Worm (Caenorhabditis elegans) whole organism, young adult: ENCODE measurements around the gene F22E5.22.

Source experiments
- C06A6.2 ChIP-seq: fragments of 200-800 bp; sonication (Bioruptor generic); conservative IDR thresholded peaks from 2 replicates; pipeline ENCODE4 v1.3.6; 2022; ENCODE audit warnings: missing genetic modification characterization, missing compliant biosample characterization
- C17E4.6 ChIP-seq: fragments of 200-800 bp; sonication (Bioruptor generic); IDR thresholded peaks from 2 replicates; pipeline ENCODE4 v1.3.6; 2022; ENCODE audit warnings: missing genetic modification reagents, missing genetic modification characterization, missing compliant biosample characterization
- F23B12.7 ChIP-seq: sonication (generic microtip); optimal IDR thresholded peaks from 2 replicates; lab custom pipeline; 2017; ENCODE audit warnings: missing genetic modification characterization, mild to moderate bottlenecking, missing compliant biosample characterization, antibody characterized with exemption, moderate library complexity; ENCODE audit not compliant: insufficient read depth
- F55B11.4 ChIP-seq: sonication (generic microtip); optimal IDR thresholded peaks from 2 replicates; lab custom pipeline; 2016; ENCODE audit warnings: missing compliant biosample characterization, missing genetic modification characterization, borderline replicate concordance; ENCODE audit not compliant: insufficient read depth
- K11D2.4 ChIP-seq: fragments of 200-800 bp; sonication (Bioruptor generic); IDR thresholded peaks from 2 replicates; pipeline ENCODE4 v1.3.6; 2022; ENCODE audit warnings: missing genetic modification reagents, missing genetic modification characterization, missing compliant biosample characterization
- T07F8.4 ChIP-seq: sonication (generic microtip); optimal IDR thresholded peaks from 2 replicates; lab custom pipeline; 2016; ENCODE audit warnings: mild to moderate bottlenecking, missing genetic modification characterization, moderate library complexity, missing compliant biosample characterization
- Y79H2A.3 ChIP-seq: fragments of 200-800 bp; sonication (Bioruptor generic); conservative IDR thresholded peaks from 2 replicates; pipeline ENCODE4 v1.3.6; 2022; ENCODE audit warnings: missing genetic modification reagents, missing genetic modification characterization, missing compliant biosample characterization
- attf-3 ChIP-seq: fragments of 200-800 bp; sonication (Bioruptor generic); conservative IDR thresholded peaks from 2 replicates; pipeline ENCODE4 v1.3.6; 2022; ENCODE audit warnings: missing genetic modification reagents, missing genetic modification characterization, missing compliant biosample characterization
- cebp-1 ChIP-seq, 2 experiments: fragments of 200-800 bp in 1 of 2; sonication (Bioruptor generic) in 1 of 2; sonication (generic microtip) in 1 of 2; IDR thresholded peaks in 1 of 2; optimal IDR thresholded peaks in 1 of 2; 2 replicates each; pipeline versions ENCODE4 v1.3.6 to Lab custom; 2017 to 2022; ENCODE audit warnings: missing compliant biosample characterization in 2 of 2, missing genetic modification characterization in 2 of 2, mild to moderate bottlenecking in 1 of 2, missing genetic modification reagents in 1 of 2, moderate library complexity in 1 of 2
- ceh-40 ChIP-seq: fragments of 200-800 bp; sonication (Bioruptor generic); IDR thresholded peaks from 2 replicates; pipeline ENCODE4 v1.3.6; 2022; ENCODE audit warnings: missing genetic modification characterization, missing compliant biosample characterization
- ceh-58 ChIP-seq: fragments of 200-800 bp; sonication (Bioruptor generic); IDR thresholded peaks from 2 replicates; pipeline ENCODE4 v1.3.6; 2022; ENCODE audit warnings: missing genetic modification characterization, missing compliant biosample characterization
- ceh-79 ChIP-seq: sonication (generic microtip); optimal IDR thresholded peaks from 2 replicates; lab custom pipeline; 2017; ENCODE audit warnings: mild to moderate bottlenecking, missing genetic modification characterization, missing compliant biosample characterization
- egl-18 ChIP-seq: fragments of 200-800 bp; sonication (Bioruptor generic); IDR thresholded peaks from 2 replicates; pipeline ENCODE4 v1.3.6; 2022; ENCODE audit warnings: missing genetic modification reagents, missing genetic modification characterization, missing compliant biosample characterization
- hlh-12 ChIP-seq: sonication (generic microtip); optimal IDR thresholded peaks from 2 replicates; lab custom pipeline; 2016; ENCODE audit warnings: missing genetic modification characterization, missing compliant biosample characterization
- hlh-26 ChIP-seq: fragments of 200-800 bp; sonication (Bioruptor generic); conservative IDR thresholded peaks from 2 replicates; pipeline ENCODE4 v1.3.6; 2022; ENCODE audit warnings: missing genetic modification reagents, missing genetic modification characterization, missing compliant biosample characterization
- hmg-1.2 ChIP-seq: fragments of 200-800 bp; sonication (Bioruptor generic); IDR thresholded peaks from 2 replicates; pipeline ENCODE4 v1.3.6; 2022; ENCODE audit warnings: missing genetic modification reagents, missing genetic modification characterization, missing compliant biosample characterization
- hmg-20 ChIP-seq: fragments of 200-800 bp; sonication (Bioruptor generic); IDR thresholded peaks from 2 replicates; pipeline ENCODE4 v1.3.6; 2022; ENCODE audit warnings: missing genetic modification reagents, missing genetic modification characterization, missing compliant biosample characterization
- hrde-1 ChIP-seq: sonication (generic microtip); optimal IDR thresholded peaks from 2 replicates; lab custom pipeline; 2016; ENCODE audit warnings: missing genetic modification characterization, mild to moderate bottlenecking, missing compliant biosample characterization, moderate library complexity, missing genotype, missing genetic modification reagents, borderline replicate concordance
- let-526 ChIP-seq: fragments of 200-800 bp; sonication (Bioruptor generic); IDR thresholded peaks from 2 replicates; pipeline ENCODE4 v1.3.6; 2022; ENCODE audit warnings: missing genetic modification reagents, missing genetic modification characterization, missing compliant biosample characterization
- lin-26 ChIP-seq: fragments of 200-800 bp; sonication (Bioruptor generic); IDR thresholded peaks from 2 replicates; pipeline ENCODE4 v1.3.6; 2022; ENCODE audit warnings: missing genetic modification reagents, missing genetic modification characterization, missing compliant biosample characterization
- lin-40 ChIP-seq: sonication (generic microtip); optimal IDR thresholded peaks from 2 replicates; lab custom pipeline; 2016; ENCODE audit warnings: missing genetic modification characterization, mild to moderate bottlenecking, missing compliant biosample characterization, missing genotype, missing genetic modification reagents
- lsl-1 ChIP-seq: fragments of 200-800 bp; sonication (Bioruptor generic); optimal IDR thresholded peaks from 2 replicates; lab custom pipeline; 2018; ENCODE audit warnings: mild to moderate bottlenecking, missing genetic modification characterization, moderate library complexity, missing compliant biosample characterization
- mcd-1 ChIP-seq: fragments of 200-800 bp; sonication (Bioruptor generic); IDR thresholded peaks from 2 replicates; pipeline ENCODE4 v1.3.6; 2022; ENCODE audit warnings: missing genetic modification reagents, missing genetic modification characterization, missing compliant biosample characterization
- mel-28 ChIP-seq: sonication (generic microtip); optimal IDR thresholded peaks from 2 replicates; lab custom pipeline; 2016; ENCODE audit warnings: borderline replicate concordance, mild to moderate bottlenecking, missing genetic modification characterization, missing compliant biosample characterization
- nfya-2 ChIP-seq: fragments of 200-800 bp; sonication (Bioruptor generic); IDR thresholded peaks from 2 replicates; pipeline ENCODE4 v1.3.6; 2022; ENCODE audit warnings: missing genetic modification reagents, missing genetic modification characterization, missing compliant biosample characterization
- nhr-120 ChIP-seq: fragments of 200-800 bp; sonication (Bioruptor generic); IDR thresholded peaks from 2 replicates; pipeline ENCODE4 v1.3.6; 2022; ENCODE audit warnings: missing genetic modification characterization, missing compliant biosample characterization
- nhr-179 ChIP-seq: sonication (generic microtip); optimal IDR thresholded peaks from 2 replicates; lab custom pipeline; 2016; ENCODE audit warnings: mild to moderate bottlenecking, missing genetic modification characterization, missing compliant biosample characterization
- nhr-27 ChIP-seq: fragments of 200-800 bp; sonication (Bioruptor generic); optimal IDR thresholded peaks from 2 replicates; lab custom pipeline; 2018; ENCODE audit warnings: mild to moderate bottlenecking, missing genetic modification characterization, moderate library complexity, missing compliant biosample characterization
- pbrm-1 ChIP-seq: fragments of 200-800 bp; sonication (Bioruptor generic); IDR thresholded peaks from 2 replicates; pipeline ENCODE4 v1.3.6; 2022; ENCODE audit warnings: missing genetic modification reagents, missing genetic modification characterization, missing compliant biosample characterization
- pha-4 ChIP-seq: fragments of 150-350 bp; sonication (generic microtip); optimal IDR thresholded peaks from 2 replicates; lab custom pipeline; 2014; ENCODE audit warnings: missing biosample characterization, missing genetic modification reagents, missing genetic modification characterization
- repo-1 ChIP-seq: sonication (generic microtip); optimal IDR thresholded peaks from 2 replicates; lab custom pipeline; 2017; ENCODE audit warnings: mild to moderate bottlenecking, missing genetic modification characterization, missing compliant biosample characterization
- rpc-1 ChIP-seq, 2 experiments: fragments of 150-350 bp in 1 of 2; sonication (generic microtip) in 1 of 2; optimal IDR thresholded peaks; 2 replicates each; lab custom pipeline; 2014 to 2018; ENCODE audit warnings: missing biosample characterization in 1 of 2, missing genetic modification characterization in 1 of 2, missing genetic modification reagents in 1 of 2, missing genotype in 1 of 2
- snpc-1.1 ChIP-seq: sonication (generic microtip); optimal IDR thresholded peaks from 2 replicates; lab custom pipeline; 2017; ENCODE audit warnings: missing genetic modification characterization, mild to moderate bottlenecking, missing compliant biosample characterization, antibody characterized with exemption, moderate library complexity, missing genotype, missing genetic modification reagents; ENCODE audit not compliant: insufficient read depth
- sptf-2 ChIP-seq: fragments of 200-800 bp; sonication (Bioruptor generic); optimal IDR thresholded peaks from 2 replicates; lab custom pipeline; 2018; ENCODE audit warnings: mild to moderate bottlenecking, missing genetic modification characterization, missing compliant biosample characterization
- tlf-1 ChIP-seq: fragments of 200-800 bp; sonication (Bioruptor generic); optimal IDR thresholded peaks from 2 replicates; lab custom pipeline; 2018; ENCODE audit warnings: mild to moderate bottlenecking, missing genetic modification characterization, missing compliant biosample characterization
- zfh-2 ChIP-seq: fragments of 200-800 bp; sonication (Bioruptor generic); conservative IDR thresholded peaks from 2 replicates; pipeline ENCODE4 v1.3.6; 2022; ENCODE audit warnings: missing genetic modification reagents, missing genetic modification characterization, missing compliant biosample characterization
- zim-3 ChIP-seq: sonication (generic microtip); optimal IDR thresholded peaks from 2 replicates; lab custom pipeline; 2017; ENCODE audit warnings: mild to moderate bottlenecking, missing genetic modification characterization, moderate library complexity, missing compliant biosample characterization
- ztf-18 ChIP-seq: sonication (generic microtip); optimal IDR thresholded peaks from 2 replicates; lab custom pipeline; 2016; ENCODE audit warnings: missing genotype, mild to moderate bottlenecking, missing genetic modification characterization, missing compliant biosample characterization
- ztf-22 ChIP-seq: fragments of 200-800 bp; sonication (Bioruptor generic); optimal IDR thresholded peaks from 2 replicates; lab custom pipeline; 2018; ENCODE audit warnings: mild to moderate bottlenecking, missing genetic modification characterization, moderate library complexity, missing compliant biosample characterization
- ztf-3 ChIP-seq: fragments of 200-800 bp; sonication (Bioruptor generic); optimal IDR thresholded peaks from 2 replicates; lab custom pipeline; 2018; ENCODE audit warnings: mild to moderate bottlenecking, missing genetic modification characterization, missing compliant biosample characterization

Gene F22E5.22

DNA sequence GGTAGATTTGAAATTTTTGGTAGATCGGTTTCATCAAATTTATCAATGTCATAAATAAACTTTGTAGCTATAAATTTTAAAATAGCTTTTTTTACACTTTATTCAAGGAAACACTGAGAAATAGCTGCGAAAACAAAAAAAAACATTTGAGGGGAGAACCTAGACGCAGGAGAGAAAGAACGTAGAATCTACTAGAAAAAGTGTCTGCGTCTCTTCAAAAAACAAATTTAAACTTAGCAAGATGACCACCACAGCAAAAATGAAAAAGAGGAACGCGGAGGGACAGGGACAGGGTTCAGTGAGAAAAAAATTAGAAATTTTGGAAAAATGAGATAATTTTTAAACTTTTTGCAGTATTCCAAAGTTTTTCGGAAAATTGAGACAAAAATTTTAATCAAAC, 16.7 kb upstream of the F22E5.22 start:
- TF ChIP-seq F55B11.4 = no peak
- TF ChIP-seq mcd-1 (GFP tag; lab: Robert Waterston, UW) = no peak
- no peak for TF ChIP-seq let-526 (GFP tag; lab: Robert Waterston, UW)
- no peak for TF ChIP-seq lin-40 (tag; lab: Kevin White, UChicago)
- TF ChIP-seq cebp-1 (GFP tag; IDR thresholded peaks at IDR 0.05; lab: Robert Waterston, UW) = no peak
- TF ChIP-seq cebp-1 (tag; optimal IDR thresholded peaks at IDR 0.05; lab: Kevin White, UChicago) = no peak
- no peak for TF ChIP-seq T07F8.4 (tag; lab: Kevin White, UChicago)
- no peak for TF ChIP-seq lsl-1
- TF ChIP-seq hmg-1.2 = peak; percentile 28; the same call in 1 of the 2 replicates
- TF ChIP-seq sptf-2 (GFP tag; lab: Kevin White, UChicago) = no peak
- no peak for TF ChIP-seq lin-26 (GFP tag; lab: Robert Waterston, UW)
- no peak for TF ChIP-seq ceh-40 (GFP tag; lab: Robert Waterston, UW)
- 0 out of 2 replicates have a peak, but pooled peaks have one; percentile 16 for TF ChIP-seq C06A6.2 (GFP tag; lab: Robert Waterston, UW)
- TF ChIP-seq, all 124 proteins: peak for 2

DNA sequence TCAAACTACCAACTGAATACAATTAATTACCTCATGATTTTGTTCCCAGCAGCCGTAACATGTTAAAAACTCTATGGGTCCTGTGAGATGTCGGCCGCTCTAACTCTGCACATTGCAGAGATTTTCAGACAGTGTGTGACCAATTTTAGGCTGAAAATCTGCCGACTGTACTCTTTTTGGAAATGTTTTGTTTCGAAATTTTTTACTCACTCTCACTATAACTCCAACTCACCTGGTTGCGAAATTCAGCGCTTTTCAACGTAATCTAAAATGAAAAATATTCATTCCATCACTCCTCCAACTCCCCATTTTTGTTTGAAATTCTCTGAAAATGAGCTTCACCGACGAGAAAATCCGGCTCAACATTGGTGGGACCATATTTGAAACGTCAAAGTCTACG, 16.2 kb upstream of the F22E5.22 start, which contains the start of the genes F22E5.13 and F22E5.6:
Gene F22E5.13, minus strand, starts transcription at position 101 of the 400 bp plus-strand sequence.
Gene F22E5.6, plus strand, starts transcription at position 297 of the 400 bp plus-strand sequence.
- TF ChIP-seq ztf-18 (no peak), mel-28 (tag; lab: Kevin White, UChicago) (no peak), snpc-1.1 (tag; lab: Kevin White, UChicago) (no peak), mcd-1 (GFP tag; lab: Robert Waterston, UW) (no peak), ztf-22 (no peak), ceh-79 (no peak), hrde-1 (tag; lab: Kevin White, UChicago) (no peak), ceh-58 (GFP tag; lab: Robert Waterston, UW) (no peak), egl-18 (GFP tag; lab: Robert Waterston, UW) (no peak), C17E4.6 (GFP tag; lab: Robert Waterston, UW) (no peak), pha-4 (tag; lab: Kevin White, UChicago) (no peak), lsl-1 (no peak)
- TF ChIP-seq, all 124 proteins: peak for 0

DNA sequence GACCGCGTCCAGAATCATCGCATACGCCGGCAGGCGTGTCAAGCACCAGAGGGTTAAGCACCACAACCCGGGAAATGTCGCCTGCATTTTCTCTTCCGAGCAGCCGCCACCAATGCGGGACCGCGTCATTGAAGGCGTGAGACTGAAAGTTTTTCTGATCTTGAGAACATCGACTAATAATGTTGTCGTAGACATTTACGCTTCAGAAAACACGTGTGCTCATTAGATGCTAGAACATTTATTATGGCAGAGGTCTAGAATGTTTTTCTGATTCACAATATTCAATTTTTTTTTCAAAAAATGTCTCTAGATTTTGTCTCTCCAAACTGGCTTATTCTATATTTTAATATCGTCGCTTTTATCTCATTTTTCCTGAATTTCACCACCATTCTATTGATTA, 9.1 kb upstream of the F22E5.22 start, which contains the start of gene sri-47:
Gene sri-47, plus strand, starts transcription at position 301 of the 400 bp plus-strand sequence.
- TF ChIP-seq zfh-2 = 0 out of 2 replicates have a peak, but pooled peaks have one; percentile 37
- no peak for TF ChIP-seq ztf-3

DNA sequence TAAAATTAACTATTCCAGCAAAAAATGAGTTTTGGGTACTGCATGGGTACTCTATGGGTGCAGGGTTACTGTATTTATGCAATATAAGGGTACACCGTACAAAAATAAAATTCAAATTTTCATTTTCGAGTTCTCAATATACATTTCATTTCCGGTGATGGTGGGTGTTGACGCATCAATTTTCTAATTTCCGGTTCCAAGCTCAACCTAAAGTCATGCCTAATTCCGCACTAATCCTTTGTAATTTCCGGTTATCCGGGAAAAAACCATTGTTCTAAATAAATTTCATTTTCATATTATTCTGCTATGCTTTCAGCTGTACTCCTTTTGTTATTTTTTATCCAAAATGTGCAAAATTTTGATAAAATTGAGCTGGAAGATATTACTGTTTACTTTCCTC, 6.3 kb upstream of the F22E5.22 start, which contains the start of gene gcy-21:
Gene gcy-21, plus strand, starts transcription at position 301 of the 400 bp plus-strand sequence.
- no peak for TF ChIP-seq repo-1
- no peak for TF ChIP-seq nfya-2 (GFP tag; lab: Robert Waterston, UW)
- no peak for TF ChIP-seq F23B12.7 (tag; lab: Kevin White, UChicago)
- TF ChIP-seq pbrm-1 (GFP tag; lab: Robert Waterston, UW) = no peak
- TF ChIP-seq nhr-27 = no peak
- TF ChIP-seq K11D2.4 = no peak
- TF ChIP-seq hlh-12 (tag; lab: Kevin White, UChicago) = no peak
- TF ChIP-seq mel-28 (tag; lab: Kevin White, UChicago) = no peak
- TF ChIP-seq hmg-1.2 = no peak
- TF ChIP-seq hlh-26 = no peak
- no peak for TF ChIP-seq cebp-1 (GFP tag; IDR thresholded peaks at IDR 0.05; lab: Robert Waterston, UW)
- no peak for TF ChIP-seq cebp-1 (tag; optimal IDR thresholded peaks at IDR 0.05; lab: Kevin White, UChicago)
- TF ChIP-seq rpc-1 (optimal IDR thresholded peaks at IDR 0.05; lab: Kevin White, UChicago) = no peak
- TF ChIP-seq rpc-1 (tag; optimal IDR thresholded peaks at IDR 0.05; lab: Kevin White, UChicago) = no peak
- no peak for TF ChIP-seq zim-3 (tag; lab: Kevin White, UChicago)
- no peak for TF ChIP-seq nhr-120 (GFP tag; lab: Robert Waterston, UW)
- no peak for TF ChIP-seq tlf-1 (GFP tag; lab: Kevin White, UChicago)
- TF ChIP-seq hmg-20 = no peak
- TF ChIP-seq attf-3 = no peak
- TF ChIP-seq nhr-179 = no peak
- TF ChIP-seq Y79H2A.3 (GFP tag; lab: Robert Waterston, UW) = no peak
